Worm (Caenorhabditis elegans) whole organism, young adult: ENCODE results near the gene M03A1.8.
A peak's percentile ranks its signal among the peaks of the same experiment; 100 is the strongest.

Source experiments
- C17E4.6 ChIP-seq: fragments of 200-800 bp; sonication (Bioruptor generic); IDR thresholded peaks from 2 replicates; pipeline ENCODE4 v1.3.6; 2022; ENCODE audit warnings: missing genetic modification reagents, missing genetic modification characterization, missing compliant biosample characterization
- D2030.7 ChIP-seq: fragments of 200-800 bp; sonication (Bioruptor generic); IDR thresholded peaks from 2 replicates; pipeline ENCODE4 v1.3.6; 2022; ENCODE audit warnings: missing genetic modification reagents, missing genetic modification characterization, missing compliant biosample characterization
- F22D6.2 ChIP-seq: sonication (generic microtip); optimal IDR thresholded peaks from 2 replicates; lab custom pipeline; 2016; ENCODE audit warnings: mild to moderate bottlenecking, missing genetic modification characterization, missing compliant biosample characterization
- F33H1.4 ChIP-seq: fragments of 200-800 bp; sonication (Bioruptor generic); IDR thresholded peaks from 2 replicates; pipeline ENCODE4 v1.3.6; 2022; ENCODE audit warnings: missing genetic modification reagents, missing genetic modification characterization, missing compliant biosample characterization
- F49E8.2 ChIP-seq: sonication (generic microtip); optimal IDR thresholded peaks from 3 replicates; lab custom pipeline; 2017; ENCODE audit warnings: missing genetic modification characterization, mild to moderate bottlenecking, missing compliant biosample characterization, antibody characterized with exemption, moderate library complexity; ENCODE audit not compliant: insufficient read depth
- K11D2.4 ChIP-seq: fragments of 200-800 bp; sonication (Bioruptor generic); IDR thresholded peaks from 2 replicates; pipeline ENCODE4 v1.3.6; 2022; ENCODE audit warnings: missing genetic modification reagents, missing genetic modification characterization, missing compliant biosample characterization
- Y67H2A.10 ChIP-seq: fragments of 200-800 bp; sonication (Bioruptor generic); conservative IDR thresholded peaks from 2 replicates; pipeline ENCODE4 v1.3.6; 2022; ENCODE audit warnings: missing genetic modification reagents, missing genetic modification characterization, missing compliant biosample characterization
- ama-1 ChIP-seq, 3 experiments: fragments of 150-350 bp in 1 of 3; sonication (generic microtip) in 2 of 3; optimal IDR thresholded peaks; 2 replicates each; lab custom pipeline; 2014 to 2018; ENCODE audit warnings: missing biosample characterization in 2 of 3, missing genetic modification characterization in 2 of 3, missing genetic modification reagents in 2 of 3
- attf-3 ChIP-seq: fragments of 200-800 bp; sonication (Bioruptor generic); conservative IDR thresholded peaks from 2 replicates; pipeline ENCODE4 v1.3.6; 2022; ENCODE audit warnings: missing genetic modification reagents, missing genetic modification characterization, missing compliant biosample characterization
- cebp-2 ChIP-seq: fragments of 200-800 bp; sonication (Bioruptor generic); IDR thresholded peaks from 2 replicates; pipeline ENCODE4 v1.3.6; 2022; ENCODE audit warnings: missing genetic modification characterization, missing compliant biosample characterization
- ceh-100 ChIP-seq: fragments of 200-800 bp; sonication (Bioruptor generic); IDR thresholded peaks from 2 replicates; pipeline ENCODE4 v1.3.6; 2022; ENCODE audit warnings: missing genetic modification reagents, missing genetic modification characterization, missing compliant biosample characterization
- ceh-91 ChIP-seq: fragments of 200-800 bp; sonication (Bioruptor generic); IDR thresholded peaks from 2 replicates; pipeline ENCODE4 v1.3.6; 2022; ENCODE audit warnings: missing genetic modification reagents, missing genetic modification characterization, missing compliant biosample characterization
- die-1 ChIP-seq: sonication (generic microtip); optimal IDR thresholded peaks from 2 replicates; lab custom pipeline; 2016; ENCODE audit warnings: missing genotype, mild to moderate bottlenecking, missing genetic modification characterization, missing compliant biosample characterization
- dpff-1 ChIP-seq: sonication (generic microtip); optimal IDR thresholded peaks from 2 replicates; lab custom pipeline; 2017; ENCODE audit warnings: mild to moderate bottlenecking, missing genetic modification characterization, missing compliant biosample characterization
- egrh-3 ChIP-seq: fragments of 200-800 bp; sonication (Bioruptor generic); IDR thresholded peaks from 2 replicates; pipeline ENCODE4 v1.3.6; 2022; ENCODE audit warnings: missing genetic modification reagents, missing genetic modification characterization, missing compliant biosample characterization
- gei-17 ChIP-seq: fragments of 200-800 bp; sonication (Bioruptor generic); optimal IDR thresholded peaks from 2 replicates; lab custom pipeline; 2018; ENCODE audit warnings: mild to moderate bottlenecking, missing genetic modification characterization, missing compliant biosample characterization
- hrde-1 ChIP-seq: sonication (generic microtip); optimal IDR thresholded peaks from 2 replicates; lab custom pipeline; 2016; ENCODE audit warnings: missing genetic modification characterization, mild to moderate bottlenecking, missing compliant biosample characterization, moderate library complexity, missing genotype, missing genetic modification reagents, borderline replicate concordance
- let-607 ChIP-seq, 2 experiments: fragments of 200-800 bp in 1 of 2; sonication (Bioruptor generic) in 1 of 2; sonication (generic microtip) in 1 of 2; optimal IDR thresholded peaks; 2 replicates each; lab custom pipeline; 2016 to 2018; ENCODE audit warnings: mild to moderate bottlenecking in 2 of 2, missing compliant biosample characterization in 2 of 2, missing genetic modification characterization in 2 of 2, moderate library complexity in 2 of 2, missing genotype in 1 of 2
- lin-35 ChIP-seq, 3 experiments: fragments of 150-350 bp in 2 of 3; sonication (generic microtip) in 1 of 3; optimal IDR thresholded peaks; 2 replicates each; lab custom pipeline; 2014 to 2018; ENCODE audit warnings: missing biosample characterization in 3 of 3, missing genetic modification characterization in 3 of 3, missing genetic modification reagents in 3 of 3
- lsl-1 ChIP-seq: fragments of 200-800 bp; sonication (Bioruptor generic); optimal IDR thresholded peaks from 2 replicates; lab custom pipeline; 2018; ENCODE audit warnings: mild to moderate bottlenecking, missing genetic modification characterization, moderate library complexity, missing compliant biosample characterization
- madf-10 ChIP-seq: sonication (generic microtip); optimal IDR thresholded peaks from 2 replicates; lab custom pipeline; 2016; ENCODE audit warnings: mild to moderate bottlenecking, missing genetic modification characterization, missing compliant biosample characterization
- madf-6 ChIP-seq: fragments of 200-800 bp; sonication (Bioruptor generic); IDR thresholded peaks from 2 replicates; pipeline ENCODE4 v1.3.6; 2022; ENCODE audit warnings: missing genetic modification reagents, missing genetic modification characterization, missing compliant biosample characterization
- madf-8 ChIP-seq: fragments of 200-800 bp; sonication (Bioruptor generic); conservative IDR thresholded peaks from 2 replicates; pipeline ENCODE4 v1.3.6; 2022; ENCODE audit warnings: missing genetic modification reagents, missing genetic modification characterization, missing compliant biosample characterization
- mcd-1 ChIP-seq: fragments of 200-800 bp; sonication (Bioruptor generic); IDR thresholded peaks from 2 replicates; pipeline ENCODE4 v1.3.6; 2022; ENCODE audit warnings: missing genetic modification reagents, missing genetic modification characterization, missing compliant biosample characterization
- mel-28 ChIP-seq: sonication (generic microtip); optimal IDR thresholded peaks from 2 replicates; lab custom pipeline; 2016; ENCODE audit warnings: borderline replicate concordance, mild to moderate bottlenecking, missing genetic modification characterization, missing compliant biosample characterization
- nhr-90 ChIP-seq: sonication (generic microtip); optimal IDR thresholded peaks from 2 replicates; lab custom pipeline; 2016; ENCODE audit warnings: missing genotype, mild to moderate bottlenecking, missing genetic modification characterization, missing compliant biosample characterization
- pha-4 ChIP-seq: fragments of 150-350 bp; sonication (generic microtip); optimal IDR thresholded peaks from 2 replicates; lab custom pipeline; 2014; ENCODE audit warnings: missing biosample characterization, missing genetic modification reagents, missing genetic modification characterization
- rcor-1 ChIP-seq: fragments of 200-800 bp; sonication (Bioruptor generic); IDR thresholded peaks from 2 replicates; pipeline ENCODE4 v1.3.6; 2022; ENCODE audit warnings: missing genetic modification reagents, missing genetic modification characterization, missing compliant biosample characterization
- snpc-1.3 ChIP-seq: sonication (generic microtip); optimal IDR thresholded peaks from 2 replicates; lab custom pipeline; 2017; ENCODE audit warnings: missing genetic modification characterization, mild to moderate bottlenecking, missing compliant biosample characterization, antibody characterized with exemption, moderate library complexity, missing genotype, missing genetic modification reagents; ENCODE audit not compliant: insufficient read depth
- snpc-4 ChIP-seq, 5 experiments: fragments of 150-350 bp in 1 of 5; sonication (generic microtip) in 4 of 5; optimal IDR thresholded peaks; 2 replicates each; lab custom pipeline; 2014 to 2018; ENCODE audit warnings: missing genetic modification characterization in 5 of 5, missing biosample characterization in 3 of 5, antibody characterized with exemption in 2 of 5, mild to moderate bottlenecking in 2 of 5, missing compliant biosample characterization in 2 of 5, missing genotype in 2 of 5, moderate library complexity in 2 of 5, missing genetic modification reagents in 1 of 5
- xnd-1 ChIP-seq: sonication (generic microtip); optimal IDR thresholded peaks from 2 replicates; lab custom pipeline; 2016; ENCODE audit warnings: missing genotype, missing genetic modification reagents, missing genetic modification characterization, missing compliant biosample characterization
- zfh-2 ChIP-seq: fragments of 200-800 bp; sonication (Bioruptor generic); conservative IDR thresholded peaks from 2 replicates; pipeline ENCODE4 v1.3.6; 2022; ENCODE audit warnings: missing genetic modification reagents, missing genetic modification characterization, missing compliant biosample characterization
- ztf-18 ChIP-seq: sonication (generic microtip); optimal IDR thresholded peaks from 2 replicates; lab custom pipeline; 2016; ENCODE audit warnings: missing genotype, mild to moderate bottlenecking, missing genetic modification characterization, missing compliant biosample characterization
- ztf-25 ChIP-seq: fragments of 200-800 bp; sonication (Bioruptor generic); IDR thresholded peaks from 2 replicates; pipeline ENCODE4 v1.3.6; 2022; ENCODE audit warnings: missing genetic modification reagents, missing genetic modification characterization, missing compliant biosample characterization
- ztf-6 ChIP-seq: fragments of 200-800 bp; sonication (Bioruptor generic); IDR thresholded peaks from 2 replicates; pipeline ENCODE4 v1.3.6; 2022; ENCODE audit warnings: missing genetic modification reagents, missing genetic modification characterization, missing compliant biosample characterization

M03A1.8 gene

DNA sequence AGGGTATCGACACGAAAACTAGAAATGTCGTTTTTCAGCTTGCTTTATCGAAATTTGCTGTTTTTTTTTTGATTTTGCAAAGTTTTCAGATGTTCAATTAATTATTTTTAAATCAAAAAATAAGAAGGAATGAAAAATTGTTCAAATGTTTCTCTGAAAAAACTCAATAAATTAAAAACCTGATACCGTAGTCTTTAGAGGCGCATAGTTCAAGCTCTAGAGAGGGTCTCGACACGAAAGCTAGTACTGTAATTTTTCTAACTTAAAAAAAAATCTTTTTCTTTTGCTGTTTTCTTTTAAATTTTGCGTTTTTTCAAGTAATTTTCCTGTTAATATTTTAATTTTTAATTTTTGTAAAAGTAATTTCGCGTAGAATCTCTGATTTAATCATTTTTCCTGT is 6.1 kb downstream of the M03A1.8 start:
- TF ChIP-seq attf-3 (no peak), xnd-1 (tag; lab: Kevin White, UChicago) (peak; percentile 87), F22D6.2 (no peak), lsl-1 (GFP tag; lab: Kevin White, UChicago) (peak; percentile 97), rcor-1 (no peak), K11D2.4 (GFP tag; lab: Robert Waterston, UW) (no peak), madf-8 (GFP tag; lab: Robert Waterston, UW) (peak; percentile 62; the same call in 1 of the 2 replicates), F33H1.4 (GFP tag; lab: Robert Waterston, UW) (peak; percentile 90), F49E8.2 (peak; percentile 7), madf-6 (GFP tag; lab: Robert Waterston, UW) (peak; percentile 90), nhr-90 (tag; lab: Kevin White, UChicago) (no peak), ceh-91 (GFP tag; lab: Robert Waterston, UW) (0 out of 2 replicates have a peak, but pooled peaks have one; percentile 47)

DNA sequence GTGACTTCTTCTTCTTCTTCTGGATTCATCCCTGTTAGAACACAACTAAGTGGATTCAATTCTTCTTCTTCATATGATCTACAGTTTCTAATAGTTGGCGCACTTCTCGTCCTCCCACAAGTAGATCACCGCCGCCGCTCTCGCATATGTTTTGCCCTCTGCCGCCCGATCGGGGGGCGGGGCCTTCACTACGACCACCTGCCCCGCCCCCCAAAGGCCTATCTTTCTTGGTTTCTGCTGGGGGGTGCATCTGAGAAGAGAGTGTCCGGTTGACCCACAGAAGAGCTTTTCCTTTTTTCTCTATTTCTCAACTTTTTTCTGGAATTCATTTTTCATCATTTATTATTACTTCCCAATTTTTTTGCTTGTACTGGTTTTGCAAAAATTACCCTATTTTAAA is 11.0 kb downstream of the M03A1.8 start:
- TF ChIP-seq zfh-2 (GFP tag; lab: Robert Waterston, UW) (peak; percentile 79), C17E4.6 (GFP tag; lab: Robert Waterston, UW) (no peak), ztf-6 (GFP tag; lab: Robert Waterston, UW) (no peak), ceh-100 (GFP tag; lab: Robert Waterston, UW) (no peak), egrh-3 (GFP tag; lab: Robert Waterston, UW) (peak; percentile 65; the same call in 1 of the 2 replicates), lin-35 (GFP tag; optimal IDR thresholded peaks at IDR 0.05; lab: Kevin White, UChicago) (no peak)

DNA sequence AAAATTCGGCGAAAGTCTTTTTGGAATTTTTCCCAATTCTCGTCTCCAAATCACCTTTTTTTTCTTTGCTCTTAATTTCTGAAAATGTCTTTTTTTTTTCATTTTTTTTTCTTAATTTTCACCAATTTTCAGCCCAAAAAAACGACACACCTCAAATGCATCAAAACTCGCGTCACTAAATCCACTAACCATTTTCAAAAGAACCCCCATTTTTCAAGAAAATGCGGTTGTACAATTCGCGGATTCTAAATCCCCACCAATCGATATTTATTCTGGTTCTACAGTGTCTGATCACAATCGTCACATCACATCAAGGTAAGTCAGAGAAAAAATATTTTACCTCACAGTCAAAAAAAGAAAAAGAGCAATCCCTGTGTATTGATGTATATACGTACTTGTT is 11.7 kb downstream of the M03A1.8 start, which contains the start of gene vab-1:
vab-1 (plus strand) TSS at position 133 of the 400 bp plus-strand sequence.
- no peak for TF ChIP-seq die-1 (tag; lab: Kevin White, UChicago)
- no peak for TF ChIP-seq madf-10
- TF ChIP-seq gei-17 (GFP tag; lab: Kevin White, UChicago) = no peak
- no peak for TF ChIP-seq F49E8.2
- TF ChIP-seq snpc-4 (GFP tag; optimal IDR thresholded peaks at IDR 0.05; lab: Kevin White, UChicago) = no peak
- TF ChIP-seq snpc-4 (tag; optimal IDR thresholded peaks at IDR 0.05; lab: Kevin White, UChicago) = no peak
- TF ChIP-seq ztf-18 (tag; lab: Kevin White, UChicago) = no peak
- TF ChIP-seq let-607 (tag; optimal IDR thresholded peaks at IDR 0.05; lab: Kevin White, UChicago) = no peak
- no peak for TF ChIP-seq Y67H2A.10

DNA sequence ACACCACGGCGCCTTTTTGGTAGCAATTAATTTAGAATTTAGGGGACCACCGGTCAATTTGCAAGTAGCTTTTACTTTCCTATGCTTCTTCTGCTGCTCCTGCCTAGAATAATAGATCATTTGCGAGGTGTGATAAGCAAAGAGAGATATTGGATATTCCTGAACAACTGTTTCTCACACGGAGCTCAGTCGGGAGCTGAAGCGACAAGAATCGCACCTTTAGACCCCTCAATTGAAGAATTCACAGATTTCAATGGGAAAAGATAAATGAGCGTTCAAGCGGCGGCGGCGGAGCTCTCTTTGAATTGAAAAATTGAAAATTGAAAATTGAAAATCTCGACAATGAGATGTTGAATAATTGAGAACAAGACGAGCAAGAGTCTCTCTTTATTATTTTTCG is 12.4 kb downstream of the M03A1.8 start:
- TF ChIP-seq D2030.7 (GFP tag; lab: Robert Waterston, UW) (no peak), snpc-1.3 (tag; lab: Kevin White, UChicago) (no peak), mcd-1 (GFP tag; lab: Robert Waterston, UW) (no peak), pha-4 (no peak), ztf-18 (tag; lab: Kevin White, UChicago) (no peak), attf-3 (no peak), egrh-3 (GFP tag; lab: Robert Waterston, UW) (no peak), dpff-1 (tag; lab: Kevin White, UChicago) (no peak), ztf-25 (GFP tag; lab: Robert Waterston, UW) (no peak)
- TF ChIP-seq, all 124 proteins: peak for 0

DNA sequence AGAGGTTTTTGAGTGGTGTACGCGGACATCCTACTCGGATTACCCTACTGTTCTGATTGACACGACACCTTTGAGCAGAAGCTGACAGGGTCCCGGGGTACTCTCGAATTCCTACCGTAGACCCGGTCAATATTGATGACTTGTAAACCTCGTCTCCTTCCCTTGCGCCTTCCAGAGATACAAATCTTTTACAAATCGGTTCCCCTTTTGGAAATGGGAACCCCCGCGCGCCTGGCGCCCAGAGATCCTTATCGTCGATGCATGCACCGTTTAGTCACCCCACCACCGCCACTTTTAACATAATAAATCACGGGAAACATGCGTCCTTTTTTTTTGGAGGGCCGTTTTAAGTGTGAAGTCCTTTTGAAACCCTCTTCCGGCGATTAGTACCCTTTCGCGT is 12.9 kb downstream of the M03A1.8 start:
- 0 out of 2 replicates have a peak, but pooled peaks have one; percentile 9 for TF ChIP-seq zfh-2 (GFP tag; lab: Robert Waterston, UW)
- TF ChIP-seq cebp-2 (GFP tag; lab: Robert Waterston, UW) = no peak
- no peak for TF ChIP-seq ama-1 (optimal IDR thresholded peaks at IDR 0.05; lab: Kevin White, UChicago)
- TF ChIP-seq ama-1 (GFP tag; optimal IDR thresholded peaks at IDR 0.05; lab: Kevin White, UChicago) = no peak
- TF ChIP-seq mel-28 (tag; lab: Kevin White, UChicago) = no peak
- no peak for TF ChIP-seq hrde-1 (tag; lab: Kevin White, UChicago)
